Fruit fly (Drosophila melanogaster): ENCODE results near the gene Actn.

dm6 chrX:2088798-2089197, 46.7 kb upstream of the Actn start:
- TF ChIP-seq CG8478 (optimal IDR thresholded peaks at IDR 0.05) (no peak), CTCF (optimal IDR thresholded peaks at IDR 0.05) (no peak)
